Worm (Caenorhabditis elegans) whole organism, L4/young adult: ENCODE measurements around the gene aqp-5.

Experiments used
- dao-5 ChIP-seq: sonication (generic microtip); optimal IDR thresholded peaks from 2 replicates; lab custom pipeline; 2016; ENCODE audit warnings: missing genotype, missing genetic modification characterization, moderate library complexity, missing compliant biosample characterization
- him-1 ChIP-seq: sonication (generic microtip); optimal IDR thresholded peaks from 2 replicates; lab custom pipeline; 2016; ENCODE audit warnings: missing genotype, missing genetic modification reagents, missing genetic modification characterization, missing compliant biosample characterization

DNA sequence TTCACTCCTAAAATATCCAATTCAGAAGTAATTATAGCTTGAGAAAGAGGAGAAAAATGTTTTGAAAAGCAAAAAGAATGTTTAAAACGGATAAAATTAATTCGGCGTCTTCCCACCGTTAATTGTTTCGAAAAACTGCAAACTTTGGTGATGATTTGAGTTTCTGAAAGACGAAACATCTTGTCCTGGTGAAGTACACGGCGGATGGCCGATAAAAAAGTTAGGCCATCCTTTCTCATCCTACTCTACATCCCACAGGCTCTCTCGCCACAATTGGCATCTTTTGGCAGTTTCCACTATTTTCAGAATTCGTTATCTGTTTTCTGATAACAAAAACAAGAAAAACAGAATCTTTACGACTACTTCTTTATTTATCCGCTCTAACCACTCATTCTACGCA, 34.4 kb downstream of the aqp-5 start, which contains the start of the genes C35A5.8 and hda-11:
- peak; percentile 47 for TF ChIP-seq him-1
- TF ChIP-seq dao-5 (tag; lab: Kevin White, UChicago), result no peak
